Fruit fly (Drosophila melanogaster): ENCODE data around the gene CG43349.

Gene CG43349

dm6 chr2L:1157679-1158518, 42.1 kb upstream of the CG43349 start, which contains the start of gene capt (continued):
- TF ChIP-seq Trl (optimal IDR thresholded peaks at IDR 0.05) (peak in 1 of 2 experiments; percentile 30), Trl (GFP tag; optimal IDR thresholded peaks at IDR 0.05) (no peak), Dref (GFP tag; IDR thresholded peaks at IDR 0.05) (no peak), dmrt11E (tag; optimal IDR thresholded peaks at IDR 0.05) (peak; percentile 14), tx (GFP tag; optimal IDR thresholded peaks at IDR 0.05) (no peak), Lhr (GFP tag; optimal IDR thresholded peaks at IDR 0.05) (peak; percentile 12), ATbp (GFP tag; optimal IDR thresholded peaks at IDR 0.05) (no peak), pho (GFP tag; optimal IDR thresholded peaks at IDR 0.05) (peak; percentile 49), fu2 (GFP tag; optimal IDR thresholded peaks at IDR 0.05) (peak; percentile 10), HHEX (GFP tag; optimal IDR thresholded peaks at IDR 0.05) (no peak), HmgD (GFP tag; optimal IDR thresholded peaks at IDR 0.05) (no peak), tap (tag; optimal IDR thresholded peaks at IDR 0.05) (no peak), CG3065 (GFP tag; optimal IDR thresholded peaks at IDR 0.05) (no peak), cas (GFP tag; IDR thresholded peaks at IDR 0.05) (no peak), fd96Cb (tag; optimal IDR thresholded peaks at IDR 0.05) (peak; percentile 11), pan (optimal IDR thresholded peaks at IDR 0.05) (no peak), pan (GFP tag; optimal IDR thresholded peaks at IDR 0.05 in 1 of 2, IDR thresholded peaks at IDR 0.05 in 1 of 2) (peak in 1 of 2 experiments; percentile 42), Xrp1 (GFP tag; IDR thresholded peaks at IDR 0.05) (peak; percentile 18; the same call in 1 of the 2 replicates), CG5180 (GFP tag; optimal IDR thresholded peaks at IDR 0.05) (no peak), Scr (GFP tag; IDR thresholded peaks at IDR 0.05; ENCODE audit: partially characterized antibody) (no peak; the same call in 1 of the 2 replicates), CG43689 (GFP tag; IDR thresholded peaks at IDR 0.05) (no peak), CG10267 (tag; optimal IDR thresholded peaks at IDR 0.05) (peak; percentile 21), mirr (GFP tag; optimal IDR thresholded peaks at IDR 0.05) (no peak), Sox100B (GFP tag; optimal IDR thresholded peaks at IDR 0.05) (no peak), Elba2 (GFP tag; optimal IDR thresholded peaks at IDR 0.05) (peak; percentile 79), CG7786 (GFP tag; optimal IDR thresholded peaks at IDR 0.05) (peak; percentile 26), wek (GFP tag; optimal IDR thresholded peaks at IDR 0.05) (no peak), CG14441 (GFP tag; IDR thresholded peaks at IDR 0.05) (peak; percentile 54), CG13624 (GFP tag; optimal IDR thresholded peaks at IDR 0.05) (peak; percentile 36), HLHmδ (GFP tag; optimal IDR thresholded peaks at IDR 0.05) (no peak), ind (GFP tag; optimal IDR thresholded peaks at IDR 0.05) (peak; percentile 52), MTF-1 (GFP tag; optimal IDR thresholded peaks at IDR 0.05; ENCODE audit: borderline replicate concordance) (no peak), pros (GFP tag; optimal IDR thresholded peaks at IDR 0.05) (no peak), ato (GFP tag; IDR thresholded peaks at IDR 0.05; ENCODE audit: partially characterized antibody) (no peak), CG15514 (GFP tag; optimal IDR thresholded peaks at IDR 0.05) (peak; percentile 50), Xbp1 (GFP tag; optimal IDR thresholded peaks at IDR 0.05) (peak; percentile 44), nau (GFP tag; optimal IDR thresholded peaks at IDR 0.05) (no peak), CG18011 (GFP tag; optimal IDR thresholded peaks at IDR 0.05) (no peak), Atf3 (GFP tag; optimal IDR thresholded peaks at IDR 0.05) (no peak), Dad (GFP tag; optimal IDR thresholded peaks at IDR 0.05) (no peak), CG6175 (GFP tag; IDR thresholded peaks at IDR 0.05) (no peak), Gug (GFP tag; IDR thresholded peaks at IDR 0.05) (0 out of 4 replicates have a peak, but pooled peaks have one; percentile 16), CG8359 (GFP tag; optimal IDR thresholded peaks at IDR 0.05; ENCODE audit: borderline replicate concordance) (no peak), ac (GFP tag; optimal IDR thresholded peaks at IDR 0.05) (peak; percentile 30), CG14014 (GFP tag; IDR thresholded peaks at IDR 0.05) (no peak), Dp (GFP tag; optimal IDR thresholded peaks at IDR 0.05) (no peak), z (GFP tag; IDR thresholded peaks at IDR 0.05) (0 out of 3 replicates have a peak, but pooled peaks have one; percentile 3), br (optimal IDR thresholded peaks at IDR 0.05) (no peak), tll (GFP tag; optimal IDR thresholded peaks at IDR 0.05) (no peak)

All from whole organism, embryonic.